Worm (Caenorhabditis elegans) whole organism, L2 larva: ENCODE measurements around the gene C07D10.6.
"Not testable (repeated sequence)": the region's sequence is repeated elsewhere in the genome, so short reads cannot be mapped to it uniquely, and the experiment has no call there.

Source experiments
- C34F6.9 ChIP-seq: fragments of 150-350 bp; optimal IDR thresholded peaks from 2 replicates; lab custom pipeline; 2014; ENCODE audit warnings: missing biosample characterization, missing genetic modification characterization
- F13H6.1 ChIP-seq: sonication (generic microtip); optimal IDR thresholded peaks from 2 replicates; lab custom pipeline; 2016; ENCODE audit warnings: missing genetic modification characterization, missing compliant biosample characterization
- R02D3.7 ChIP-seq: fragments of 150-350 bp; optimal IDR thresholded peaks from 2 replicates; lab custom pipeline; 2014; ENCODE audit warnings: missing biosample characterization, missing genetic modification characterization
- Y55F3AM.14 ChIP-seq: fragments of 200-800 bp; sonication (Bioruptor generic); optimal IDR thresholded peaks from 2 replicates; lab custom pipeline; 2018; ENCODE audit warnings: mild to moderate bottlenecking, missing genetic modification characterization, missing compliant biosample characterization
- ZK546.5 ChIP-seq: sonication (generic microtip); optimal IDR thresholded peaks from 2 replicates; lab custom pipeline; 2017; ENCODE audit warnings: missing biosample characterization, missing genetic modification characterization
- alr-1 ChIP-seq: fragments of 150-350 bp; optimal IDR thresholded peaks from 2 replicates; lab custom pipeline; 2014; ENCODE audit warnings: missing biosample characterization, missing genetic modification characterization
- aly-2 ChIP-seq: fragments of 150-350 bp; optimal IDR thresholded peaks from 2 replicates; lab custom pipeline; 2014; ENCODE audit warnings: missing biosample characterization, missing genetic modification characterization
- ama-1 ChIP-seq: fragments of 150-350 bp; optimal IDR thresholded peaks from 2 replicates; lab custom pipeline; 2018; ENCODE audit warnings: inconsistent platforms
- blmp-1 ChIP-seq: sonication (generic microtip); optimal IDR thresholded peaks from 2 replicates; lab custom pipeline; 2017; ENCODE audit warnings: missing genetic modification characterization, mild to moderate bottlenecking, missing compliant biosample characterization, antibody characterized with exemption, moderate library complexity; ENCODE audit not compliant: insufficient read depth
- ceh-16 ChIP-seq: fragments of 150-350 bp; optimal IDR thresholded peaks from 2 replicates; lab custom pipeline; 2014; ENCODE audit warnings: missing biosample characterization, missing genetic modification characterization
- crh-2 ChIP-seq: sonication (generic microtip); optimal IDR thresholded peaks from 2 replicates; lab custom pipeline; 2017; ENCODE audit warnings: missing biosample characterization, missing genetic modification characterization
- dmd-4 ChIP-seq: sonication (generic microtip); optimal IDR thresholded peaks from 2 replicates; lab custom pipeline; 2017; ENCODE audit warnings: missing biosample characterization, missing genetic modification characterization
- egl-27 ChIP-seq: sonication (generic microtip); optimal IDR thresholded peaks from 3 replicates; lab custom pipeline; 2017; ENCODE audit warnings: missing biosample characterization, missing genetic modification reagents, missing genetic modification characterization
- elt-1 ChIP-seq: fragments of 150-350 bp; optimal IDR thresholded peaks from 2 replicates; lab custom pipeline; 2014; ENCODE audit warnings: missing biosample characterization, missing genetic modification characterization
- elt-3 ChIP-seq: sonication (generic microtip); optimal IDR thresholded peaks from 2 replicates; lab custom pipeline; 2017; ENCODE audit warnings: missing biosample characterization, missing genetic modification characterization
- fos-1 ChIP-seq: fragments of 150-350 bp; optimal IDR thresholded peaks from 2 replicates; lab custom pipeline; 2014; ENCODE audit warnings: missing biosample characterization, missing genetic modification characterization
- gmeb-1 ChIP-seq: fragments of 150-350 bp; optimal IDR thresholded peaks from 2 replicates; lab custom pipeline; 2014; ENCODE audit warnings: missing biosample characterization, missing genetic modification characterization
- lin-11 ChIP-seq: fragments of 150-350 bp; sonication (generic microtip); optimal IDR thresholded peaks from 2 replicates; lab custom pipeline; 2014; ENCODE audit warnings: missing biosample characterization, missing genetic modification characterization, inconsistent platforms, mixed read lengths
- lin-13 ChIP-seq: fragments of 150-350 bp; optimal IDR thresholded peaks from 2 replicates; lab custom pipeline; 2014; ENCODE audit warnings: missing biosample characterization, missing genetic modification reagents, missing genetic modification characterization
- lin-39 ChIP-seq: fragments of 150-350 bp; optimal IDR thresholded peaks from 2 replicates; lab custom pipeline; 2014; ENCODE audit warnings: missing biosample characterization, missing genetic modification reagents, missing genetic modification characterization
- lsy-2 ChIP-seq, 2 experiments: fragments of 150-350 bp in 1 of 2; sonication (generic microtip) in 1 of 2; optimal IDR thresholded peaks; 2 replicates each; lab custom pipeline; 2014 to 2017; ENCODE audit warnings: missing biosample characterization in 2 of 2, missing genetic modification characterization in 2 of 2
- mab-5 ChIP-seq: fragments of 150-350 bp; optimal IDR thresholded peaks from 2 replicates; lab custom pipeline; 2014; ENCODE audit warnings: missing biosample characterization, missing genetic modification characterization
- mbf-1 ChIP-seq: sonication (generic microtip); optimal IDR thresholded peaks from 2 replicates; lab custom pipeline; 2017; ENCODE audit warnings: missing biosample characterization, missing genetic modification characterization
- mdl-1 ChIP-seq, 2 experiments: fragments of 150-350 bp in 1 of 2; sonication (generic microtip) in 1 of 2; optimal IDR thresholded peaks; 2 replicates each; lab custom pipeline; 2017; ENCODE audit warnings: missing biosample characterization in 2 of 2, missing genetic modification characterization in 2 of 2
- nhr-10 ChIP-seq: sonication (generic microtip); optimal IDR thresholded peaks from 2 replicates; lab custom pipeline; 2017; ENCODE audit warnings: missing biosample characterization, missing genetic modification characterization
- nhr-11 ChIP-seq: fragments of 150-350 bp; optimal IDR thresholded peaks from 2 replicates; lab custom pipeline; 2014; ENCODE audit warnings: missing biosample characterization, missing genetic modification characterization
- nhr-12 ChIP-seq: fragments of 150-350 bp; optimal IDR thresholded peaks from 2 replicates; lab custom pipeline; 2014; ENCODE audit warnings: missing biosample characterization, missing genetic modification characterization
- nhr-129 ChIP-seq: fragments of 150-350 bp; optimal IDR thresholded peaks from 2 replicates; lab custom pipeline; 2014; ENCODE audit warnings: missing biosample characterization, missing genetic modification characterization
- nhr-21 ChIP-seq: fragments of 150-350 bp; optimal IDR thresholded peaks from 2 replicates; lab custom pipeline; 2014; ENCODE audit warnings: missing biosample characterization, missing genetic modification characterization
- nhr-23 ChIP-seq: fragments of 150-350 bp; optimal IDR thresholded peaks from 2 replicates; lab custom pipeline; 2014; ENCODE audit warnings: missing biosample characterization, missing genetic modification reagents, missing genetic modification characterization
- nhr-237 ChIP-seq: fragments of 150-350 bp; optimal IDR thresholded peaks from 2 replicates; lab custom pipeline; 2014; ENCODE audit warnings: missing biosample characterization, missing genetic modification characterization
- nhr-25 ChIP-seq: fragments of 150-350 bp; sonication (generic microtip); optimal IDR thresholded peaks from 3 replicates; lab custom pipeline; 2014; ENCODE audit warnings: missing biosample characterization, missing genetic modification characterization
- nhr-6 ChIP-seq: fragments of 150-350 bp; optimal IDR thresholded peaks from 2 replicates; lab custom pipeline; 2014; ENCODE audit warnings: missing biosample characterization, missing genetic modification characterization
- nhr-77 ChIP-seq: fragments of 150-350 bp; optimal IDR thresholded peaks from 2 replicates; lab custom pipeline; 2014; ENCODE audit warnings: missing biosample characterization, missing genetic modification characterization
- peb-1 ChIP-seq: fragments of 150-350 bp; optimal IDR thresholded peaks from 2 replicates; lab custom pipeline; 2014; ENCODE audit warnings: missing biosample characterization, missing genetic modification characterization
- sem-4 ChIP-seq: fragments of 150-350 bp; optimal IDR thresholded peaks from 2 replicates; lab custom pipeline; 2014; ENCODE audit warnings: missing biosample characterization, missing genetic modification reagents, missing genetic modification characterization
- skn-1 ChIP-seq: sonication (generic microtip); optimal IDR thresholded peaks from 2 replicates; lab custom pipeline; 2017; ENCODE audit warnings: missing biosample characterization, missing genetic modification characterization
- sma-3 ChIP-seq: sonication (generic microtip); optimal IDR thresholded peaks from 2 replicates; lab custom pipeline; 2016; ENCODE audit warnings: missing genetic modification reagents, missing genetic modification characterization, missing compliant biosample characterization
- sma-9 ChIP-seq, 2 experiments: fragments of 150-350 bp in 1 of 2; sonication (generic microtip) in 1 of 2; optimal IDR thresholded peaks; 2 replicates each; lab custom pipeline; 2014 to 2016; ENCODE audit warnings: missing genetic modification characterization in 2 of 2, mild to moderate bottlenecking in 1 of 2, missing biosample characterization in 1 of 2, missing compliant biosample characterization in 1 of 2, missing genetic modification reagents in 1 of 2, moderate library complexity in 1 of 2
- snpc-4 ChIP-seq: fragments of 150-350 bp; optimal IDR thresholded peaks from 2 replicates; lab custom pipeline; 2014; ENCODE audit warnings: missing biosample characterization, missing genetic modification characterization
- unc-39 ChIP-seq: fragments of 150-350 bp; optimal IDR thresholded peaks from 2 replicates; lab custom pipeline; 2014; ENCODE audit warnings: missing biosample characterization, missing genetic modification characterization
- unc-55 ChIP-seq: fragments of 150-350 bp; sonication (generic microtip); optimal IDR thresholded peaks from 3 replicates; lab custom pipeline; 2014; ENCODE audit warnings: missing biosample characterization, missing genetic modification reagents, missing genetic modification characterization
- unc-62 ChIP-seq: fragments of 150-350 bp; optimal IDR thresholded peaks from 2 replicates; lab custom pipeline; 2014; ENCODE audit warnings: missing biosample characterization, missing genetic modification reagents, missing genetic modification characterization
- zag-1 ChIP-seq: fragments of 150-350 bp; optimal IDR thresholded peaks from 2 replicates; lab custom pipeline; 2014; ENCODE audit warnings: missing biosample characterization, missing genetic modification characterization
- ztf-1 ChIP-seq: fragments of 200-800 bp; sonication (Bioruptor generic); conservative IDR thresholded peaks from 2 replicates; pipeline ENCODE4 v1.3.6; 2022; ENCODE audit warnings: missing genetic modification characterization, missing compliant biosample characterization
- ztf-11 ChIP-seq: sonication (generic microtip); optimal IDR thresholded peaks from 2 replicates; lab custom pipeline; 2017; ENCODE audit warnings: missing biosample characterization, missing genetic modification characterization
- ztf-4 ChIP-seq: fragments of 150-350 bp; optimal IDR thresholded peaks from 2 replicates; lab custom pipeline; 2014; ENCODE audit warnings: missing biosample characterization, missing genetic modification characterization

C07D10.6 gene

DNA sequence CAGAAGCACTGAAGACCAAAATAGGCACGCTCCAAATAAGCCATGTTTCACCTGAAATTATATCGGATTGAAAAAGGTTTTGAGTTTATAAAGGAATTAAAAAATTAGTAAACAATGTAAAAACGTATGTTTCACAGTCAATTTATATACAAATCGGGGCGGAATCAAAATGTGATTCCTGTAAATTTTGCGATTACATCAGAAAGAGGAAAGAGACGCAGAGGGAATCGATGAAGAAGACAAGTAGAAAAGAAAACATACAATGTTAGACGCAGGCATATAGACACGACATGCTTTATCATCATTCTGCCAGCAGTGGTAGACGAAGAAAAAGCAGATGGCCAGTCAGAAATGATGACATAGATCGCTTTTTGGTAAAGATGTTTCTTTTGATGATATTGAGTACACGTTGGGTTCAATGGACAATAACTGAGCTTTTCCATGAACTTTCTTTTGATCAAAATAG lies 15.1 kb upstream of the C07D10.6 start, which contains the start of gene msra-1 (continued):
- TF ChIP-seq ztf-1 (GFP tag; lab: Robert Waterston, UW) (no peak), lsy-2 (tag; optimal IDR thresholded peaks at IDR 0.05; lab: Kevin White, UChicago) (peak in 1 of 2 experiments; percentile 46)

DNA sequence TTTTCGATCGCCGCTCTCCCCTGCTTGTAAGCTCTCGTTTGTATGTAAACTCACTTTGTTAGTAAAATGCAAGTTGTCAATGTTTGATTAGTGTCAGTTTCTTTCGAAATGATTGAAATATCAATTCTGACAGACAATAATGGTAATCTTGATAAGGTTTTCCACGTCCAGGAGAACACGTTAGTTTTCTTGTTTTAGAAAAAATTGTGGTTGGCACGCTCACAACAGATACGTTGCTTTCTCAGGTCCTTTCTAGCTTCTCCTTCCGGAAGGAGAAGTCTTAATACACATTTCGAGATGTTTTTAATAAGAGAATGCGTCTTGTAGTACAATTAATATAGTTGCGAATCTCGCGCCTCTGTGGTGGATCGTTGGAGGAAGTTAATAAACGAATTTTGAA lies 10.4 kb upstream of the C07D10.6 start, which contains the start of gene F43E2.6:
Gene F43E2.6, minus strand, starts transcription at position 101 of the 400 bp plus-strand sequence.
- TF ChIP-seq Y55F3AM.14 (GFP tag; lab: Kevin White, UChicago): no peak
- TF ChIP-seq snpc-4 (tag; lab: Kevin White, UChicago): no peak
- TF ChIP-seq elt-1: no peak

ce11 chrII:7370195-7370594 lies 8.9 kb upstream of the C07D10.6 start, which contains the start of gene F43E2.11:
TSS of gene F43E2.11 (minus strand) at chrII:7370295.
- TF ChIP-seq ama-1; sma-9 (GFP tag; optimal IDR thresholded peaks at IDR 0.05; lab: Kevin White, UChicago); sma-9 (tag; optimal IDR thresholded peaks at IDR 0.05; lab: Kevin White, UChicago); ztf-1 (GFP tag; lab: Robert Waterston, UW): not testable (repeated sequence)
- TF ChIP-seq, all 48 proteins: peak for 0; not testable (repeated sequence) for 48

DNA sequence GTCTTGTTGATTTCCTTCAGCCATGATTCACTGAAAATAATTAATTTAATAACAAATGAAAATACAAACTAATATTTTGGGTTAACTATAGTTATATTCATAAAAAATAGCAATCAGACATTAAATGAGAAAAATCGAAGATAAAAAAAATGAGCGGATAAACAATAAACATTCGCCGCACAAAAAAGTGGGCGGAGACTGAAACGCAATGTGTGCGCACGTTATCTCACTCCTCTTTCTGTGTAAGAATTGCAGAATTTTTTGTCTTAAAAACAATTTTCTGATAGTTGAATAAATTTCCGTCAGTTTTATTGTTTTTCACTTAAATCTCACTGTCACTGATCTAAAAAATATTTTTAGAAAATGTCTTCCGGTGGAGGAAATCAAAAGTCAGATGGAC lies 5.0 kb upstream of the C07D10.6 start, which contains the start of the genes mtch-1 and rpb-4:
Gene mtch-1, minus strand, starts transcription at position 24 of the 400 bp plus-strand sequence.
Gene rpb-4, plus strand, starts transcription at position 353 of the 400 bp plus-strand sequence.
- no peak for TF ChIP-seq gmeb-1 (tag; lab: Kevin White, UChicago)
- TF ChIP-seq Y55F3AM.14 (GFP tag; lab: Kevin White, UChicago): no peak
- TF ChIP-seq unc-39 (tag; lab: Kevin White, UChicago): no peak
- no peak for TF ChIP-seq alr-1 (tag; lab: Kevin White, UChicago)
- TF ChIP-seq peb-1 (tag; lab: Kevin White, UChicago): no peak
- no peak for TF ChIP-seq elt-1
- TF ChIP-seq unc-55 (GFP tag; lab: Kevin White, UChicago): peak; percentile 71
- TF ChIP-seq ztf-1 (GFP tag; lab: Robert Waterston, UW): no peak
- peak; percentile 26 for TF ChIP-seq fos-1 (tag; lab: Kevin White, UChicago)
- TF ChIP-seq lsy-2 (tag; optimal IDR thresholded peaks at IDR 0.05; lab: Kevin White, UChicago): peak in 1 of 2 experiments; percentile 61
- TF ChIP-seq aly-2 (tag; lab: Kevin White, UChicago): no peak
- no peak for TF ChIP-seq snpc-4 (tag; lab: Kevin White, UChicago)
- TF ChIP-seq C34F6.9 (tag; lab: Kevin White, UChicago): peak; percentile 54
- no peak for TF ChIP-seq zag-1 (tag; lab: Kevin White, UChicago)
- TF ChIP-seq dmd-4 (tag; lab: Kevin White, UChicago): no peak
- peak; percentile 24 for TF ChIP-seq lin-13
- TF ChIP-seq nhr-237 (tag; lab: Kevin White, UChicago): no peak
- no peak for TF ChIP-seq mbf-1
- no peak for TF ChIP-seq mdl-1 (tag; optimal IDR thresholded peaks at IDR 0.05; lab: Kevin White, UChicago)
- TF ChIP-seq lin-39 (tag; lab: Kevin White, UChicago): no peak
- TF ChIP-seq crh-2: peak; percentile 29
- no peak for TF ChIP-seq R02D3.7 (tag; lab: Kevin White, UChicago)
- TF ChIP-seq ceh-16 (tag; lab: Kevin White, UChicago): no peak
- no peak for TF ChIP-seq lin-11 (tag; lab: Kevin White, UChicago)
- TF ChIP-seq nhr-77 (tag; lab: Kevin White, UChicago): no peak
- no peak for TF ChIP-seq unc-62 (GFP tag; lab: Kevin White, UChicago)
- no peak for TF ChIP-seq ama-1
- TF ChIP-seq nhr-25 (tag; lab: Kevin White, UChicago): no peak
- no peak for TF ChIP-seq nhr-6
- TF ChIP-seq nhr-11 (tag; lab: Kevin White, UChicago): no peak
- TF ChIP-seq skn-1 (tag; lab: Kevin White, UChicago): no peak
- no peak for TF ChIP-seq sem-4 (tag; lab: Kevin White, UChicago)
- TF ChIP-seq nhr-10 (tag; lab: Kevin White, UChicago): no peak
- TF ChIP-seq elt-3: no peak
- no peak for TF ChIP-seq egl-27 (tag; lab: Kevin White, UChicago)
- no peak for TF ChIP-seq mab-5 (tag; lab: Kevin White, UChicago)
- TF ChIP-seq nhr-23 (tag; lab: Kevin White, UChicago): no peak
- no peak for TF ChIP-seq ZK546.5
- no peak for TF ChIP-seq ztf-4
- no peak for TF ChIP-seq blmp-1 (tag; lab: Kevin White, UChicago)
- TF ChIP-seq nhr-12 (tag; lab: Kevin White, UChicago): no peak
- peak; percentile 18 for TF ChIP-seq sma-3
- TF ChIP-seq nhr-129 (tag; lab: Kevin White, UChicago): peak; percentile 67
- TF ChIP-seq nhr-21 (tag; lab: Kevin White, UChicago): no peak
- peak; percentile 6 for TF ChIP-seq sma-9 (GFP tag; optimal IDR thresholded peaks at IDR 0.05; lab: Kevin White, UChicago)
- no peak for TF ChIP-seq sma-9 (tag; optimal IDR thresholded peaks at IDR 0.05; lab: Kevin White, UChicago)
- TF ChIP-seq F13H6.1 (tag; lab: Kevin White, UChicago): no peak
- TF ChIP-seq ztf-11 (tag; lab: Kevin White, UChicago): no peak
